Worm (Caenorhabditis elegans): ENCODE results near the gene srh-61.

The srh-61 gene

DNA sequence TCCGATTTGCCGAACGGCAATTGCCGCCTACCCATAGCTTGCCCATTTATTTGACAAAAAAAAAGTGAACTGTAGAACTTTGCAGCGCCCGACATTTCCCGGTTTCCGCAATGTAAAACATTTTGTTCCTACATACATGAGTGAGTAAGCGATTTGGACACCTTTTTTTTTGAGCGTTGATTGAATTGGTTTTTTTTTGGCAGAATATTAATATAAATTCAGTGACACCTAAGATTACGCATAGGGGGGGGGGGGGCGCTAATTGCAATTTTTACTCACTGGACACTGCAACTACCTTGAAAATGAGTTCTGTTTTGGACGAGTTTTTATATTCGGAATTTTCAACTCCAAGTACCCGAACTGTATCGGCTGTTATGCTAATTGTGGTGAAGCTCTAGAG is 9.3 kb upstream of the srh-61 start, which contains the start of gene srx-118:
srx-118 (plus strand) TSS at position 301 of the 400 bp plus-strand sequence.
- no peak for TF ChIP-seq pqm-1 (tag; optimal IDR thresholded peaks at IDR 0.05)
- TF ChIP-seq ref-2 (tag; optimal IDR thresholded peaks at IDR 0.05) = no peak
- no peak for TF ChIP-seq nhr-11 (tag; optimal IDR thresholded peaks at IDR 0.05)
- no peak for TF ChIP-seq madf-2 (tag; optimal IDR thresholded peaks at IDR 0.05)
- no peak for TF ChIP-seq nfya-1 (tag; optimal IDR thresholded peaks at IDR 0.05)
- no peak for TF ChIP-seq pha-4 (tag; optimal IDR thresholded peaks at IDR 0.05)
- no peak for TF ChIP-seq Y22D7AL.16 (tag; optimal IDR thresholded peaks at IDR 0.05)
- no peak for TF ChIP-seq hlh-15 (tag; optimal IDR thresholded peaks at IDR 0.05)
- no peak for TF ChIP-seq ceh-19 (GFP tag; optimal IDR thresholded peaks at IDR 0.05)
- TF ChIP-seq dmd-4 (tag; optimal IDR thresholded peaks at IDR 0.05; ENCODE audit: borderline replicate concordance) = no peak
- TF ChIP-seq gmeb-2 (tag; optimal IDR thresholded peaks at IDR 0.05) = no peak
- no peak for TF ChIP-seq elt-2 (tag; optimal IDR thresholded peaks at IDR 0.05)
- TF ChIP-seq ceh-48 (tag; optimal IDR thresholded peaks at IDR 0.05) = no peak
- TF ChIP-seq sdc-2 (tag; optimal IDR thresholded peaks at IDR 0.05) = no peak

DNA sequence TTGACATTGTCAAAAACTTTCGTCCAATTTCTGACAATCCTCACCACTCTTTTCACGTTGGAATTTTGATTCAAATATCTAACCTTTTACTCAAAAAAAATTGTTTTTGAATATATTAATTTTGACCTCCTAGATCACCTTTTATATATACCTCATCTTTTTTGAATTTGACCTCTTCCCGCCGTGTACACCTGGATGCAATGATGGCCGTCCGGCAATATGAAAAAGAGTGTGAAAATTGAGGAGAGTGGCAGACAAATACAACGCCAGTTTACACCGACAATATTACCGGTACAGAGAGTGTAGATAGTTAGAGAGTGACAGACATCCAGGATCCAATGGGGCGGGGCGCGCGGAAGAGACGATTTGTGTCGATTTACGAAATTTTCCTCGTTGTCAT is 3.4 kb upstream of the srh-61 start, which contains the start of gene ceh-99:
ceh-99 (plus strand) TSS at position 366 of the 400 bp plus-strand sequence.
- no peak for TF ChIP-seq hlh-8 (tag; optimal IDR thresholded peaks at IDR 0.05)
- TF ChIP-seq K09A11.1 (tag; optimal IDR thresholded peaks at IDR 0.05; ENCODE audit: insufficient read depth) = no peak
- no peak for TF ChIP-seq rnt-1 (tag; optimal IDR thresholded peaks at IDR 0.05)
- no peak for TF ChIP-seq eyg-1 (tag; optimal IDR thresholded peaks at IDR 0.05)
- no peak for TF ChIP-seq ttx-3 (tag; optimal IDR thresholded peaks at IDR 0.05)
- no peak for TF ChIP-seq syd-9 (tag; optimal IDR thresholded peaks at IDR 0.05)
- no peak for TF ChIP-seq pha-4 (tag; optimal IDR thresholded peaks at IDR 0.05)
- no peak for TF ChIP-seq ceh-48 (tag; optimal IDR thresholded peaks at IDR 0.05)

DNA sequence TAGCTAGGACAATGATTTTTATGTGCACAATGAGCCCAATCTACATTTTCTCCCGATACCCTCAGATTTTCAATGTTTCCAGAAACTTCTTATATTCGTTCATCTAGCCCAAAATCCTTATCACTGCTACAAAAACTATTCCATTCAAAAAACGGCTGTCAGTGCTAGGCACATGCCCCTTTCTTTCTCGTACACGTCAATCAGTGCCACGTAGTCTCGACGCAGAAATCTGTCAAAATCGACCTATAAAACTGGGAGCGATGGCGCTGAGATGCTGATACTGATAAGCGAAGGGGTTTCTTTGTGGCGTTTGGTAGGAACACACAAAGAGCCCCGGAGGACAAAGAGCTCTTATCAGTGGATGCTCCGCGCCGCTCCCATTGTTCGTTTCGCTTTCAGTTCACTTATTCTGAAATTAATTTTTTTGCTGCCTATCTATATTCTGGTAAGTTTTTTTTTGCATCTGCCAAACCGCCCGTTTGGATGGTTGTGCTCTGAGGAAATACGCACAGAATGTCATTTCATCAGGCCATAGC is 2.7 kb upstream of the srh-61 start, which contains the start of gene srh-70:
srh-70 (minus strand) TSS at position 51 of the 536 bp plus-strand sequence.
- TF ChIP-seq ama-1 (optimal IDR thresholded peaks at IDR 0.05) = no peak
- no peak for TF ChIP-seq elt-4 (tag; optimal IDR thresholded peaks at IDR 0.05)
- TF ChIP-seq che-1 (tag; optimal IDR thresholded peaks at IDR 0.05) = no peak
- TF ChIP-seq pax-1 (tag; optimal IDR thresholded peaks at IDR 0.05) = no peak
- TF ChIP-seq unc-55 (GFP tag; optimal IDR thresholded peaks at IDR 0.05) = no peak
- no peak for TF ChIP-seq hlh-8 (tag; optimal IDR thresholded peaks at IDR 0.05)
- no peak for TF ChIP-seq mec-3 (tag; optimal IDR thresholded peaks at IDR 0.05; ENCODE audit: borderline replicate concordance)
- no peak for TF ChIP-seq lim-6 (tag; optimal IDR thresholded peaks at IDR 0.05)
- no peak for TF ChIP-seq ceh-9 (tag; optimal IDR thresholded peaks at IDR 0.05)
- TF ChIP-seq ets-4 (tag; optimal IDR thresholded peaks at IDR 0.05) = no peak
- no peak for TF ChIP-seq elt-2 (tag; optimal IDR thresholded peaks at IDR 0.05)
- no peak for TF ChIP-seq lin-11 (tag; optimal IDR thresholded peaks at IDR 0.05)
- TF ChIP-seq T23F11.4 (GFP tag; optimal IDR thresholded peaks at IDR 0.05) = no peak
- TF ChIP-seq ceh-24 (tag; optimal IDR thresholded peaks at IDR 0.05) = no peak
- no peak for TF ChIP-seq tbx-2 (tag; optimal IDR thresholded peaks at IDR 0.05)
- TF ChIP-seq hlh-30 (tag; optimal IDR thresholded peaks at IDR 0.05; ENCODE audit: insufficient read depth) = no peak

DNA sequence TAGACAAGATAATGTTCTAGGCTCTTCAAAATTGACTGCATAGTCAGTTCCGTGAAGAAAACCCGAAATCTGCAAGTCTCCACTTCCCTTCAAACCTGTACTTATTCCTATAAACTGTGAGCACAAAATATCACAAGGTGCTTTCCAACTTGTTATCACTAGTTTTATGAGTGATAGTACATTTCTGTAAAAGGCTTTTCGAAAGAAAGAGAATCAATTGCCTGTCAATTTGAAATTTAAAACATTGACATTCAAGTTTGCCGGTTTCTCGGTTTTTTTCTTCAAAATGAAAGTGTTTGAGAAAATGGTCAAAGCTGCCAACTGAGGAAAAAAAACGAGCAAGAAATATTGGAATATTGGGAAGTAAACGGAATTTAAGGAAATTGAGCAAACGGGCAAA is 1.8 kb upstream of the srh-61 start:
- TF ChIP-seq elt-2 (tag; optimal IDR thresholded peaks at IDR 0.05) (no peak), sdc-2 (tag; optimal IDR thresholded peaks at IDR 0.05) (no peak), ceh-45 (GFP tag; IDR thresholded peaks at IDR 0.05) (no peak), ahr-1 (tag; optimal IDR thresholded peaks at IDR 0.05) (no peak), pha-4 (tag; optimal IDR thresholded peaks at IDR 0.05) (no peak), unc-55 (GFP tag; optimal IDR thresholded peaks at IDR 0.05) (no peak), ceh-30 (tag; optimal IDR thresholded peaks at IDR 0.05) (no peak), Y22D7AL.16 (tag; optimal IDR thresholded peaks at IDR 0.05) (no peak), hlh-15 (tag; optimal IDR thresholded peaks at IDR 0.05) (no peak), ttx-3 (tag; optimal IDR thresholded peaks at IDR 0.05) (no peak), che-1 (tag; optimal IDR thresholded peaks at IDR 0.05) (no peak), zip-5 (tag; optimal IDR thresholded peaks at IDR 0.05) (no peak), mec-3 (tag; optimal IDR thresholded peaks at IDR 0.05; ENCODE audit: borderline replicate concordance) (no peak), hlh-6 (tag; optimal IDR thresholded peaks at IDR 0.05) (no peak), madf-2 (tag; optimal IDR thresholded peaks at IDR 0.05) (no peak), hlh-13 (GFP tag; optimal IDR thresholded peaks at IDR 0.05) (no peak), C38D4.7 (GFP tag; optimal IDR thresholded peaks at IDR 0.05) (no peak)

Data from whole organism, late embryonic.